Worm (Caenorhabditis elegans): Measurements from ENCODE around the gene vps-39.
"Not testable (repeated sequence)": the region's sequence is repeated elsewhere in the genome, so short reads cannot be mapped to it uniquely, and the experiment has no call there.

The vps-39 gene

DNA sequence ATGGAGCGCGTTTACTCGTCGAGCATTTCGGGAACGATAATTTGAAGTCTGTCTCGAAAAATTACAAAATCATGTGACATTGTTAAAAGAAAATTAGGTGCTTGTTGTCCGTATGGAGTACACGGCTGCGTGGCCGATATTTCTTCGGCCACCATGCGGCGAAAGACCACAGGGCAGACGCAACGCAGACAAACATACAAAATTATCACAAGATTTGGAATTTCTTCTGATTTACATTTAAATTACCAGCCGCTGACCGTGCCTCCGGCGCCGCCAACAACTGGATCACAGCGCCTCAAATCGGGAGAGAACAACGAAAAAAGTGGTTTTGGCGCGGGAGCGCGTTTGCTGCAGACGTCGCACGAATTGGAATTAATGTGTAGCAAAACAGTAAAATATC lies 16.9 kb upstream of the vps-39 start (continued):
- TF ChIP-seq zip-11 (GFP tag; IDR thresholded peaks at IDR 0.05) = 0 out of 2 replicates have a peak, but pooled peaks have one; percentile 34
- TF ChIP-seq nhr-11 (tag; optimal IDR thresholded peaks at IDR 0.05) = peak; percentile 61
- TF ChIP-seq nhr-48 (tag; optimal IDR thresholded peaks at IDR 0.05) = peak; percentile 90
- TF ChIP-seq ceh-32 (tag; optimal IDR thresholded peaks at IDR 0.05; ENCODE audit: poor library complexity) = peak; percentile 59
- TF ChIP-seq snpc-1.2 (GFP tag; IDR thresholded peaks at IDR 0.05) = 0 out of 2 replicates have a peak, but pooled peaks have one; percentile 41
- TF ChIP-seq gei-8 (GFP tag; optimal IDR thresholded peaks at IDR 0.05) = peak; percentile 53
- TF ChIP-seq set-16 (GFP tag; IDR thresholded peaks at IDR 0.05) = peak; percentile 78
- peak; percentile 39 for TF ChIP-seq jun-1 (tag; optimal IDR thresholded peaks at IDR 0.05)
- peak; percentile 26 for TF ChIP-seq lir-3 (tag; optimal IDR thresholded peaks at IDR 0.05)
- peak; percentile 61 to 94 for TF ChIP-seq hif-1 (tag; optimal IDR thresholded peaks at IDR 0.05)
- peak; percentile 42 to 93 for TF ChIP-seq lsy-2 (tag; optimal IDR thresholded peaks at IDR 0.05)
- peak; percentile 74; the same call in 1 of the 2 replicates for TF ChIP-seq nhr-41 (GFP tag; IDR thresholded peaks at IDR 0.05)
- TF ChIP-seq ztf-7 (tag; optimal IDR thresholded peaks at IDR 0.05) = peak; percentile 70
- peak; percentile 65 for TF ChIP-seq nhr-76 (tag; optimal IDR thresholded peaks at IDR 0.05)
- TF ChIP-seq Y48G9A.11 (GFP tag; IDR thresholded peaks at IDR 0.05) = peak; percentile 92
- peak; percentile 98 for TF ChIP-seq lin-38 (GFP tag; IDR thresholded peaks at IDR 0.05)
- TF ChIP-seq hmg-1.1 (GFP tag; IDR thresholded peaks at IDR 0.05) = peak; percentile 92
- peak; percentile 86 for TF ChIP-seq F44E2.7 (GFP tag; IDR thresholded peaks at IDR 0.05)
- peak; percentile 55 for TF ChIP-seq nhr-25 (tag; optimal IDR thresholded peaks at IDR 0.05; ENCODE audit: borderline replicate concordance, insufficient read depth)
- TF ChIP-seq mep-1 (tag; optimal IDR thresholded peaks at IDR 0.05) = peak; percentile 90
- TF ChIP-seq daf-16 (GFP tag; optimal IDR thresholded peaks at IDR 0.05) = peak; percentile 28 to 38
- TF ChIP-seq daf-16 (tag; optimal IDR thresholded peaks at IDR 0.05) = peak; percentile 43
- peak; percentile 96 for TF ChIP-seq zfp-3 (GFP tag; conservative IDR thresholded peaks at IDR 0.05)
- TF ChIP-seq aha-1 (tag) = peak; percentile 97
- TF ChIP-seq unc-62 (GFP tag; optimal IDR thresholded peaks at IDR 0.05 in 1 of 2) = peak in 1 of 2 experiments; percentile 99
- not testable (repeated sequence) for TF ChIP-seq unc-62, pha-4 (tag; optimal IDR thresholded peaks at IDR 0.05)
- peak; percentile 88 for TF ChIP-seq mxl-2 (GFP tag; conservative IDR thresholded peaks at IDR 0.05)
- peak; percentile 72 for TF ChIP-seq nhr-28 (tag; optimal IDR thresholded peaks at IDR 0.05)
- peak; percentile 42 for TF ChIP-seq zfp-2 (tag; optimal IDR thresholded peaks at IDR 0.05)
- peak; percentile 99 for TF ChIP-seq ZK337.2 (GFP tag; IDR thresholded peaks at IDR 0.05)
- TF ChIP-seq lin-29 (GFP tag; IDR thresholded peaks at IDR 0.05) = peak; percentile 83
- TF ChIP-seq sdz-12 (GFP tag; optimal IDR thresholded peaks at IDR 0.05) = peak; percentile 85
- peak; percentile 57 for TF ChIP-seq spr-3 (GFP tag; optimal IDR thresholded peaks at IDR 0.05)
- TF ChIP-seq vab-7 (GFP tag; IDR thresholded peaks at IDR 0.05) = peak; percentile 94
- peak; percentile 91 for TF ChIP-seq F37D6.2 (tag; optimal IDR thresholded peaks at IDR 0.05)
- TF ChIP-seq dve-1 (tag; optimal IDR thresholded peaks at IDR 0.05; ENCODE audit: insufficient read depth) = peak; percentile 93
- TF ChIP-seq nhr-102 (tag; optimal IDR thresholded peaks at IDR 0.05) = peak; percentile 95
- TF ChIP-seq unc-130 (GFP tag; optimal IDR thresholded peaks at IDR 0.05) = peak; percentile 81
- peak; percentile 97 for TF ChIP-seq duxl-1 (tag; optimal IDR thresholded peaks at IDR 0.05; ENCODE audit: poor library complexity)
- peak; percentile 87 for TF ChIP-seq nhr-6 (tag; optimal IDR thresholded peaks at IDR 0.05)
- TF ChIP-seq arid-1 (GFP tag; conservative IDR thresholded peaks at IDR 0.05) = peak; percentile 94
- TF ChIP-seq lin-13 (GFP tag; optimal IDR thresholded peaks at IDR 0.05) = peak; percentile 80
- TF ChIP-seq pha-4 (GFP tag; IDR thresholded peaks at IDR 0.05) = peak; percentile 96
- peak; percentile 93 for TF ChIP-seq tag-97 (GFP tag; IDR thresholded peaks at IDR 0.05)
- peak; percentile 90 for TF ChIP-seq dpl-1 (GFP tag; optimal IDR thresholded peaks at IDR 0.05)
- TF ChIP-seq ctbp-1 (GFP tag; IDR thresholded peaks at IDR 0.05) = peak; percentile 98
- peak; percentile 55 to 97; a peak in 3 of 4 replicates for TF ChIP-seq madf-5 (GFP tag; IDR thresholded peaks at IDR 0.05)
- peak; percentile 14 for TF ChIP-seq lin-15B (tag; optimal IDR thresholded peaks at IDR 0.05)
- TF ChIP-seq F10B5.3 (tag; optimal IDR thresholded peaks at IDR 0.05) = peak; percentile 18
- peak; percentile 91; the same call in 1 of the 2 replicates for TF ChIP-seq Y75B8A.6 (GFP tag; IDR thresholded peaks at IDR 0.05)

All from whole organism, L4 larva.